Fruit fly (Drosophila melanogaster) whole organism, embryonic: ENCODE measurements around the gene CG12951.
A peak's percentile ranks its signal among the peaks of the same experiment; 100 is the strongest.

Source experiments
- Atf3 ChIP-seq: fragments of 200-800 bp; sonication (Bioruptor generic); optimal IDR thresholded peaks from 3 replicates; lab custom pipeline; 2016; ENCODE audit warnings: missing biosample characterization, missing genetic modification characterization
- B-H2 ChIP-seq: fragments of 200-800 bp; sonication (Bioruptor generic); optimal IDR thresholded peaks from 2 replicates; lab custom pipeline; 2018; ENCODE audit warnings: missing biosample characterization, mild to moderate bottlenecking, missing genetic modification characterization
- BEAF-32 ChIP-seq: fragments of 200-800 bp; sonication (Bioruptor generic); optimal IDR thresholded peaks from 3 replicates; lab custom pipeline; 2017; ENCODE audit warnings: missing biosample characterization, missing genetic modification characterization, mild to moderate bottlenecking, moderate library complexity, missing genetic modification reagents
- Blimp-1 ChIP-seq: fragments of 200-800 bp; sonication (Bioruptor generic); optimal IDR thresholded peaks from 3 replicates; lab custom pipeline; 2018; ENCODE audit warnings: missing biosample characterization, missing genetic modification characterization, mild to moderate bottlenecking, moderate library complexity, missing genetic modification reagents
- C15 ChIP-seq: fragments of 200-800 bp; sonication (Bioruptor generic); IDR thresholded peaks from 3 replicates; pipeline ENCODE4 v1.3.6; 2022; ENCODE audit warnings: missing biosample characterization, missing genetic modification characterization
- CG10366 ChIP-seq: fragments of 200-800 bp; sonication (Bioruptor generic); IDR thresholded peaks from 2 replicates; pipeline ENCODE4 v1.3.6; 2022; ENCODE audit warnings: missing biosample characterization, missing genetic modification characterization
- CG10543 ChIP-seq: fragments of 200-800 bp; sonication (Bioruptor generic); optimal IDR thresholded peaks from 3 replicates; lab custom pipeline; 2017; ENCODE audit warnings: missing biosample characterization, mild to moderate bottlenecking, missing genetic modification characterization, moderate library complexity
- CG11560 ChIP-seq: fragments of 200-800 bp; sonication (Bioruptor generic); IDR thresholded peaks from 3 replicates; pipeline ENCODE4 v1.3.6; 2022; ENCODE audit warnings: missing biosample characterization, missing genetic modification characterization
- CG13775 ChIP-seq: fragments of 200-800 bp; sonication (Bioruptor generic); optimal IDR thresholded peaks from 3 replicates; lab custom pipeline; 2017; ENCODE audit warnings: missing biosample characterization, mild to moderate bottlenecking, missing genetic modification characterization
- CG14965 ChIP-seq: fragments of 200-800 bp; sonication (Bioruptor generic); optimal IDR thresholded peaks from 2 replicates; lab custom pipeline; 2016; ENCODE audit warnings: missing biosample characterization, missing genetic modification characterization, borderline replicate concordance
- CG17829 ChIP-seq: fragments of 200-800 bp; optimal IDR thresholded peaks from 2 replicates; lab custom pipeline; 2019; ENCODE audit warnings: missing biosample characterization, mild to moderate bottlenecking, missing genetic modification characterization, moderate library complexity
- CG2116 ChIP-seq: fragments of 200-800 bp; sonication (Bioruptor generic); optimal IDR thresholded peaks from 3 replicates; lab custom pipeline; 2018; ENCODE audit warnings: missing biosample characterization, mild to moderate bottlenecking, missing genetic modification characterization
- CG2120 ChIP-seq: fragments of 200-800 bp; sonication (Bioruptor generic); optimal IDR thresholded peaks from 3 replicates; lab custom pipeline; 2016; ENCODE audit warnings: missing biosample characterization, missing genetic modification characterization
- CG34224 ChIP-seq: fragments of 200-800 bp; sonication (Bioruptor generic); IDR thresholded peaks from 3 replicates; pipeline ENCODE4 v1.3.6; 2022; ENCODE audit warnings: missing biosample characterization, missing genetic modification characterization; ENCODE audit not compliant: partially characterized antibody
- CG4617 ChIP-seq: fragments of 200-800 bp; sonication (Bioruptor generic); optimal IDR thresholded peaks from 3 replicates; lab custom pipeline; 2016; ENCODE audit warnings: missing biosample characterization, missing genetic modification characterization, borderline replicate concordance
- CG4707 ChIP-seq: fragments of 200-800 bp; sonication (Bioruptor generic); optimal IDR thresholded peaks from 2 replicates; lab custom pipeline; 2018; ENCODE audit warnings: missing biosample characterization, mild to moderate bottlenecking, missing genetic modification characterization, moderate library complexity
- CG6689 ChIP-seq: fragments of 200-800 bp; sonication (Bioruptor generic); IDR thresholded peaks from 2 replicates; pipeline ENCODE4 v1.3.6; 2022; ENCODE audit warnings: missing biosample characterization, missing genetic modification characterization
- CG7271 ChIP-seq: fragments of 200-800 bp; sonication (Bioruptor generic); optimal IDR thresholded peaks from 2 replicates; lab custom pipeline; 2018; ENCODE audit warnings: missing biosample characterization, mild to moderate bottlenecking, missing genetic modification characterization, moderate library complexity
- CG7839 ChIP-seq: fragments of 200-800 bp; sonication (Bioruptor generic); optimal IDR thresholded peaks from 3 replicates; lab custom pipeline; 2018; ENCODE audit warnings: missing biosample characterization, mild to moderate bottlenecking, missing genetic modification characterization, moderate library complexity
- CG9609 ChIP-seq: fragments of 200-800 bp; sonication (Bioruptor generic); optimal IDR thresholded peaks from 3 replicates; lab custom pipeline; 2016; ENCODE audit warnings: missing biosample characterization, missing genetic modification characterization
- D ChIP-seq, 2 experiments: fragments of 200-800 bp in 1 of 2; fragments of >200 bp in 1 of 2; sonication (Bioruptor generic) in 1 of 2; optimal IDR thresholded peaks; 2 replicates in 1 of 2; 3 replicates in 1 of 2; lab custom pipeline; 2017; ENCODE audit warnings: mild to moderate bottlenecking in 1 of 2, missing biosample characterization in 1 of 2, missing genetic modification characterization in 1 of 2, missing genetic modification reagents in 1 of 2
- Dll ChIP-seq: fragments of 200-800 bp; sonication (Bioruptor generic); IDR thresholded peaks from 4 replicates; pipeline ENCODE4 v1.3.6; 2022; ENCODE audit warnings: missing biosample characterization, missing genetic modification characterization; ENCODE audit not compliant: partially characterized antibody
- Drgx ChIP-seq: fragments of 200-800 bp; sonication (Bioruptor generic); IDR thresholded peaks from 2 replicates; pipeline ENCODE4 v1.3.6; 2022; ENCODE audit warnings: missing biosample characterization, missing genetic modification characterization
- Fer3 ChIP-seq: fragments of 200-800 bp; sonication (Bioruptor generic); optimal IDR thresholded peaks from 2 replicates; lab custom pipeline; 2018; ENCODE audit warnings: missing biosample characterization, mild to moderate bottlenecking, missing genetic modification characterization, moderate library complexity
- H15 ChIP-seq: fragments of 200-800 bp; sonication (Bioruptor generic); IDR thresholded peaks from 3 replicates; pipeline ENCODE4 v1.3.6; 2022; ENCODE audit warnings: missing biosample characterization, missing genetic modification characterization
- Hr3 ChIP-seq: fragments of 200-800 bp; sonication (Bioruptor generic); optimal IDR thresholded peaks from 3 replicates; lab custom pipeline; 2016; ENCODE audit warnings: missing biosample characterization, missing genetic modification characterization
- Med ChIP-seq: fragments of 200-800 bp; sonication (Bioruptor generic); peaks from one replicate; lab custom pipeline; 2016; ENCODE audit warnings: missing biosample characterization, missing genetic modification characterization, mild to moderate bottlenecking, inconsistent platforms, moderate library complexity
- Meics ChIP-seq: fragments of 200-800 bp; sonication (Bioruptor generic); optimal IDR thresholded peaks from 2 replicates; lab custom pipeline; 2017; ENCODE audit warnings: missing biosample characterization, mild to moderate bottlenecking, missing genetic modification characterization
- Myb ChIP-seq: fragments of 200-800 bp; sonication (Bioruptor generic); optimal IDR thresholded peaks from 2 replicates; lab custom pipeline; 2016; ENCODE audit warnings: missing biosample characterization, missing genetic modification characterization
- Optix ChIP-seq: fragments of 200-800 bp; sonication (Bioruptor generic); IDR thresholded peaks from 3 replicates; pipeline ENCODE4 v1.3.6; 2022; ENCODE audit warnings: missing biosample characterization, missing genetic modification characterization
- Sry-δ ChIP-seq: fragments of 200-800 bp; sonication (Bioruptor generic); optimal IDR thresholded peaks from 2 replicates; lab custom pipeline; 2016; ENCODE audit warnings: missing biosample characterization, missing genetic modification characterization
- ara ChIP-seq: fragments of 200-800 bp; sonication (Bioruptor generic); IDR thresholded peaks from 2 replicates; pipeline ENCODE4 v1.3.6; 2022; ENCODE audit warnings: missing biosample characterization, missing genetic modification characterization
- ato ChIP-seq: fragments of 200-800 bp; sonication (Bioruptor generic); IDR thresholded peaks from 2 replicates; pipeline ENCODE4 v1.3.6; 2022; ENCODE audit warnings: missing biosample characterization, missing genetic modification characterization; ENCODE audit not compliant: partially characterized antibody
- bab2 ChIP-seq: fragments of 200-800 bp; sonication (Bioruptor generic); optimal IDR thresholded peaks from 2 replicates; lab custom pipeline; 2016; ENCODE audit warnings: missing biosample characterization, missing genetic modification characterization
- chn ChIP-seq: fragments of 200-800 bp; sonication (Bioruptor generic); optimal IDR thresholded peaks from 2 replicates; lab custom pipeline; 2016; ENCODE audit warnings: missing biosample characterization, missing genetic modification characterization
- dati ChIP-seq: fragments of 200-800 bp; sonication (Bioruptor generic); IDR thresholded peaks from 2 replicates; pipeline ENCODE4 v1.3.6; 2022; ENCODE audit warnings: missing biosample characterization, missing genetic modification characterization
- dm ChIP-seq: fragments of 200-800 bp; sonication (Bioruptor generic); optimal IDR thresholded peaks from 3 replicates; lab custom pipeline; 2016; ENCODE audit warnings: missing biosample characterization, missing genetic modification characterization
- dmrt11E ChIP-seq: fragments of 200-800 bp; sonication (Bioruptor generic); optimal IDR thresholded peaks from 3 replicates; lab custom pipeline; 2018; ENCODE audit warnings: missing biosample characterization, mild to moderate bottlenecking, missing genetic modification characterization, moderate library complexity
- dpn ChIP-seq, 2 experiments: fragments of 200-800 bp; sonication (Bioruptor generic); optimal IDR thresholded peaks; 3 replicates each; lab custom pipeline; 2016; ENCODE audit warnings: missing biosample characterization in 2 of 2, missing genetic modification characterization in 2 of 2
- exex ChIP-seq: fragments of 200-800 bp; sonication (Bioruptor generic); optimal IDR thresholded peaks from 4 replicates; lab custom pipeline; 2018; ENCODE audit warnings: missing biosample characterization, mild to moderate bottlenecking, missing genetic modification characterization, moderate library complexity
- fru ChIP-seq: fragments of >200 bp; optimal IDR thresholded peaks from 2 replicates; lab custom pipeline; 2017
- gro ChIP-seq: fragments of 200-800 bp; sonication (Bioruptor generic); optimal IDR thresholded peaks from 2 replicates; lab custom pipeline; 2016; ENCODE audit warnings: missing biosample characterization, missing genetic modification characterization
- ham ChIP-seq: fragments of 200-800 bp; sonication (Bioruptor generic); IDR thresholded peaks from 2 replicates; pipeline ENCODE4 v1.3.6; 2022; ENCODE audit warnings: missing biosample characterization, missing genetic modification characterization
- lola ChIP-seq, 3 experiments: fragments of >200 bp in 2 of 3; fragments of 200-800 bp in 1 of 3; sonication (Bioruptor generic) in 1 of 3; optimal IDR thresholded peaks; 2 replicates each; lab custom pipeline; 2017 to 2019; ENCODE audit warnings: missing biosample characterization in 3 of 3, missing genetic modification characterization in 3 of 3, mild to moderate bottlenecking in 1 of 3, moderate library complexity in 1 of 3
- luna ChIP-seq: fragments of 200-800 bp; sonication (Bioruptor generic); optimal IDR thresholded peaks from 2 replicates; lab custom pipeline; 2016; ENCODE audit warnings: missing biosample characterization, missing genetic modification characterization
- schlank ChIP-seq: fragments of 200-800 bp; sonication (Bioruptor generic); optimal IDR thresholded peaks from 2 replicates; lab custom pipeline; 2018; ENCODE audit warnings: missing biosample characterization, mild to moderate bottlenecking, missing genetic modification characterization
- sens-2 ChIP-seq: fragments of 200-800 bp; sonication (Bioruptor generic); IDR thresholded peaks from 2 replicates; pipeline ENCODE4 v1.3.6; 2022; ENCODE audit warnings: missing biosample characterization, missing genetic modification characterization
- seq ChIP-seq: fragments of 200-800 bp; sonication (Bioruptor generic); IDR thresholded peaks from 2 replicates; pipeline ENCODE4 v1.3.6; 2022; ENCODE audit warnings: missing biosample characterization, missing genetic modification characterization
- sob ChIP-seq: fragments of 200-800 bp; sonication (Bioruptor generic); IDR thresholded peaks from 2 replicates; pipeline ENCODE4 v1.3.6; 2022; ENCODE audit warnings: missing biosample characterization, missing genetic modification characterization
- tup ChIP-seq: fragments of 200-800 bp; sonication (Bioruptor generic); optimal IDR thresholded peaks from 2 replicates; lab custom pipeline; 2016; ENCODE audit warnings: missing biosample characterization, mild to moderate bottlenecking, missing genetic modification characterization, moderate library complexity

CG12951 gene

DNA sequence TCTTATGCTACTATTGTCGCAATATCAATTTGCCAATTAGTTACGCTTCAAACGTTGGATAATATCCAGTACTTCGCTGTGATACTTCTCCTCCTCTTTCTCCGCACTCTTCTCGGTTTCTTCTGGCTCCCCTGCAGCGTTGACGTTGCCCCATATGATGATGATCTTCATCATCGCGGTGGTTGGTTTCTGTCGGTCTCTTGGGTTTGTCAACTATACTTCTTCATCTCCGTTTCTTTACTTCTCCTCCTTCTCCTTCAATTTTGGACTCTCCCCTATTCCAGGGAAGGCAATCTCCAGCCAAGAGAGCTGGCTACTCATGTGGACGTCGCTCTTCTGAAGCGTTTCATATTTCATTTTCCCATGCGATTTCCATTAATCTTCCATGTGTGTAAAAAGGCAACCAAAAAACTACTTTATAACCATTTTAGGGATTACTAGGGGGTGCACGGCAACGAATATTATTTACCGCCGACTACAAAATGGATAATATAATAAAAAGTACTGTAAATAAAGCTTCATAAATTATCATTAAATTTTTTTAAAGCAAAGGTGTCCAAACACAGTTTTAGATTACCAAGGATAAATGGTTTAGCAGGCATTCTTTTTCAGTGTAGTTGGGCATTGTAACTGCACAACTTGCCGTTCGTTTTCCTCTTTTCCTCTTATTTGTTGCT, 17.7 kb upstream of the CG12951 start (continued):
- TF ChIP-seq bab2 (GFP tag; lab: Kevin White, UChicago): no peak
- no peak for TF ChIP-seq ham (GFP tag; lab: Robert Waterston, UW)
- TF ChIP-seq B-H2 (GFP tag; lab: Kevin White, UChicago): no peak
- TF ChIP-seq Optix: no peak
- no peak for TF ChIP-seq CG4707 (GFP tag; lab: Kevin White, UChicago)
- TF ChIP-seq CG10366: no peak
- TF ChIP-seq Fer3 (tag; lab: Kevin White, UChicago): no peak
- TF ChIP-seq CG2120 (GFP tag; lab: Kevin White, UChicago): no peak
- TF ChIP-seq CG6689 (GFP tag; lab: Robert Waterston, UW): no peak
- no peak for TF ChIP-seq Myb (GFP tag; lab: Kevin White, UChicago)
- no peak for TF ChIP-seq ato (GFP tag; lab: Robert Waterston, UW)
- TF ChIP-seq CG13775: peak; percentile 9
- TF ChIP-seq CG34224 (GFP tag; lab: Robert Waterston, UW): no peak
- TF ChIP-seq dmrt11E: peak; percentile 71
- TF ChIP-seq fru (lab: Kevin White, UChicago): no peak
- no peak for TF ChIP-seq seq (GFP tag; lab: Robert Waterston, UW)
- peak; percentile 46 for TF ChIP-seq CG17829 (tag; lab: Kevin White, UChicago)
- TF ChIP-seq Meics (GFP tag; lab: Kevin White, UChicago): no peak
- TF ChIP-seq CG10543 (GFP tag; lab: Kevin White, UChicago): no peak
- no peak for TF ChIP-seq dm (GFP tag; lab: Kevin White, UChicago)
- TF ChIP-seq chn (GFP tag; lab: Kevin White, UChicago): no peak
- peak; percentile 58 for TF ChIP-seq Med (GFP tag; lab: Kevin White, UChicago)
- no peak for TF ChIP-seq Hr3 (GFP tag; lab: Kevin White, UChicago)
- TF ChIP-seq schlank (tag; lab: Kevin White, UChicago): no peak
- TF ChIP-seq Drgx (GFP tag; lab: Robert Waterston, UW): peak; percentile 83
- no peak for TF ChIP-seq C15 (GFP tag; lab: Robert Waterston, UW)
- no peak for TF ChIP-seq CG11560 (tag; lab: Robert Waterston, UW)
- TF ChIP-seq dpn (GFP tag; optimal IDR thresholded peaks at IDR 0.05; lab: Kevin White, UChicago): no peak
- TF ChIP-seq tup (GFP tag; lab: Kevin White, UChicago): no peak
- TF ChIP-seq H15 (GFP tag; lab: Robert Waterston, UW): no peak
- TF ChIP-seq Dll (GFP tag; lab: Robert Waterston, UW): no peak
- no peak for TF ChIP-seq CG4617
- TF ChIP-seq sob (GFP tag; lab: Robert Waterston, UW): no peak
- no peak for TF ChIP-seq gro (GFP tag; lab: Kevin White, UChicago)
- TF ChIP-seq exex: no peak
- no peak for TF ChIP-seq dati (GFP tag; lab: Robert Waterston, UW)
- TF ChIP-seq CG7271: no peak
- peak; percentile 58 for TF ChIP-seq ara
- no peak for TF ChIP-seq CG9609 (GFP tag; lab: Kevin White, UChicago)
- no peak for TF ChIP-seq Atf3
- TF ChIP-seq lola (GFP tag; optimal IDR thresholded peaks at IDR 0.05; lab: Kevin White, UChicago): peak in 1 of 3 experiments; percentile 48
- TF ChIP-seq sens-2 (GFP tag; lab: Robert Waterston, UW): no peak
- peak; percentile 28 for TF ChIP-seq Blimp-1 (GFP tag; lab: Kevin White, UChicago)
- no peak for TF ChIP-seq CG14965 (GFP tag; lab: Kevin White, UChicago)
- TF ChIP-seq CG7839 (tag; lab: Kevin White, UChicago): peak; percentile 20
- TF ChIP-seq luna (GFP tag; lab: Kevin White, UChicago): no peak
- TF ChIP-seq CG2116 (GFP tag; lab: Kevin White, UChicago): no peak
- TF ChIP-seq Sry-δ (GFP tag; lab: Kevin White, UChicago): no peak
- no peak for TF ChIP-seq D (optimal IDR thresholded peaks at IDR 0.05; lab: Kevin White, UChicago)
- TF ChIP-seq D (GFP tag; optimal IDR thresholded peaks at IDR 0.05; lab: Kevin White, UChicago): no peak
- no peak for TF ChIP-seq BEAF-32
